Worm (Caenorhabditis elegans) whole organism, L2 larva: Measurements from ENCODE around the gene R11D1.3.

ENCODE experiments used
- ZK546.5 ChIP-seq: sonication (generic microtip); optimal IDR thresholded peaks from 2 replicates; lab custom pipeline; 2017; ENCODE audit warnings: missing biosample characterization, missing genetic modification characterization
- mdl-1 ChIP-seq, 2 experiments: fragments of 150-350 bp in 1 of 2; sonication (generic microtip) in 1 of 2; optimal IDR thresholded peaks; 2 replicates each; lab custom pipeline; 2017; ENCODE audit warnings: missing biosample characterization in 2 of 2, missing genetic modification characterization in 2 of 2
- nhr-11 ChIP-seq: fragments of 150-350 bp; optimal IDR thresholded peaks from 2 replicates; lab custom pipeline; 2014; ENCODE audit warnings: missing biosample characterization, missing genetic modification characterization
- unc-62 ChIP-seq: fragments of 150-350 bp; optimal IDR thresholded peaks from 2 replicates; lab custom pipeline; 2014; ENCODE audit warnings: missing biosample characterization, missing genetic modification reagents, missing genetic modification characterization

DNA sequence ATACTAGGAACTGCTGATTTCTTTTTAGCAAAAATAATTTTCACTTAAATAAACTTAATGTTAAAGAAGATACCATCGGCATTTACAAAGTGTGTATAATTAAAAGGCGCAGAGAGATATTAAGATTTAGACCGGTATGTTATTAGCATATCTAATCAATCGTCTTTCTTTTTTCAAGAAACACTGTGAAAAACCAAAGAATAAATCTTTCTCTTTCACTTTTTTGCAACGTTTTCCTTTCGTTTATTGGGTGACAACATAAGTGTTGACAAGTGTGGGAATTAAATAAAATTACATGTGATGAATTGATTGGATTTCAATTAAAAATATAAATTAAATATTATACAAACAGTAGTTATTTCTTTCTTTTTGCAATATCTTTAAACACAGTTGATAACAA lies 40.5 kb upstream of the R11D1.3 start, which contains the start of gene C15C8.8:
- TF ChIP-seq unc-62 (GFP tag; lab: Kevin White, UChicago) = no peak
- TF ChIP-seq ZK546.5 (tag; lab: Kevin White, UChicago) = no peak
- no peak for TF ChIP-seq mdl-1 (tag; optimal IDR thresholded peaks at IDR 0.05; lab: Kevin White, UChicago)
- TF ChIP-seq nhr-11 (tag; lab: Kevin White, UChicago) = no peak
